Fruit fly (Drosophila melanogaster) whole organism, embryonic: ENCODE data around the gene MICU3.

Source experiments
- Abd-B ChIP-seq: fragments of 200-800 bp; sonication (Bioruptor generic); optimal IDR thresholded peaks from 2 replicates; lab custom pipeline; 2018; ENCODE audit warnings: missing biosample characterization, mild to moderate bottlenecking, missing genetic modification characterization, moderate library complexity
- Antp ChIP-seq: fragments of 200-800 bp; sonication (Bioruptor generic); optimal IDR thresholded peaks from 3 replicates; lab custom pipeline; 2016; ENCODE audit warnings: missing biosample characterization, missing genetic modification characterization
- Atf3 ChIP-seq: fragments of 200-800 bp; sonication (Bioruptor generic); optimal IDR thresholded peaks from 3 replicates; lab custom pipeline; 2016; ENCODE audit warnings: missing biosample characterization, missing genetic modification characterization
- Awh ChIP-seq: fragments of 200-800 bp; sonication (Bioruptor generic); IDR thresholded peaks from 2 replicates; pipeline ENCODE4, ENCODE4 v1.3.6; 2022; ENCODE audit warnings: missing biosample characterization, missing genetic modification characterization
- B-H1 ChIP-seq: fragments of 200-800 bp; sonication (Bioruptor generic); IDR thresholded peaks from 3 replicates; pipeline ENCODE4 v1.3.6; 2022; ENCODE audit warnings: missing biosample characterization, missing genetic modification characterization
- Bgb ChIP-seq: fragments of 200-800 bp; sonication (Bioruptor generic); IDR thresholded peaks from 2 replicates; pipeline ENCODE4 v1.3.6; 2022; ENCODE audit warnings: missing biosample characterization, missing genetic modification characterization; ENCODE audit not compliant: partially characterized antibody
- Bteb2 ChIP-seq: fragments of 200-800 bp; sonication (Bioruptor generic); optimal IDR thresholded peaks from 2 replicates; lab custom pipeline; 2016; ENCODE audit warnings: missing biosample characterization, missing genetic modification characterization
- CG10654 ChIP-seq: fragments of 200-800 bp; sonication (Bioruptor generic); optimal IDR thresholded peaks from 2 replicates; lab custom pipeline; 2016; ENCODE audit warnings: missing biosample characterization, missing genetic modification characterization
- CG11398 ChIP-seq: fragments of 200-800 bp; sonication (Bioruptor generic); optimal IDR thresholded peaks from 2 replicates; lab custom pipeline; 2016; ENCODE audit warnings: missing biosample characterization, missing genetic modification characterization
- CG11504 ChIP-seq: fragments of 200-800 bp; sonication (Bioruptor generic); optimal IDR thresholded peaks from 3 replicates; lab custom pipeline; 2019; ENCODE audit warnings: missing biosample characterization, mild to moderate bottlenecking, missing genetic modification characterization, moderate library complexity
- CG12219 ChIP-seq: fragments of 200-800 bp; sonication (Bioruptor generic); optimal IDR thresholded peaks from 3 replicates; lab custom pipeline; 2018; ENCODE audit warnings: missing biosample characterization, mild to moderate bottlenecking, missing genetic modification characterization
- CG17568 ChIP-seq: fragments of 200-800 bp; sonication (Bioruptor generic); optimal IDR thresholded peaks from 2 replicates; lab custom pipeline; 2018; ENCODE audit warnings: missing biosample characterization, mild to moderate bottlenecking, missing genetic modification characterization, moderate library complexity
- CG18764 ChIP-seq: fragments of 200-800 bp; sonication (Bioruptor generic); optimal IDR thresholded peaks from 3 replicates; lab custom pipeline; 2016; ENCODE audit warnings: missing biosample characterization, missing genetic modification characterization
- CG30431 ChIP-seq: fragments of 200-800 bp; sonication (Bioruptor generic); optimal IDR thresholded peaks from 2 replicates; lab custom pipeline; 2017; ENCODE audit warnings: missing biosample characterization, missing genetic modification characterization
- CG3407 ChIP-seq: fragments of 200-800 bp; sonication (Bioruptor generic); optimal IDR thresholded peaks from 2 replicates; lab custom pipeline; 2018; ENCODE audit warnings: missing biosample characterization, mild to moderate bottlenecking, missing genetic modification characterization
- CG43689 ChIP-seq: fragments of 200-800 bp; sonication (Bioruptor generic); IDR thresholded peaks from 2 replicates; pipeline ENCODE4 v1.3.6; 2022; ENCODE audit warnings: missing biosample characterization, missing genetic modification characterization
- CG6272 ChIP-seq: fragments of 200-800 bp; sonication (Bioruptor generic); IDR thresholded peaks from 2 replicates; pipeline ENCODE4 v1.3.6; 2022; ENCODE audit warnings: missing biosample characterization, missing genetic modification characterization
- CG7357 ChIP-seq: fragments of 200-800 bp; sonication (Bioruptor generic); IDR thresholded peaks from 3 replicates; pipeline ENCODE4 v1.3.6; 2022; ENCODE audit warnings: missing biosample characterization, missing genetic modification characterization
- CG7745 ChIP-seq: fragments of 200-800 bp; sonication (Bioruptor generic); optimal IDR thresholded peaks from 2 replicates; lab custom pipeline; 2018; ENCODE audit warnings: missing biosample characterization, mild to moderate bottlenecking, missing genetic modification characterization, moderate library complexity
- CG7963 ChIP-seq: fragments of 200-800 bp; sonication (Bioruptor generic); IDR thresholded peaks from 3 replicates; pipeline ENCODE4 v1.3.6; 2022; ENCODE audit warnings: missing biosample characterization, missing genetic modification characterization; ENCODE audit not compliant: partially characterized antibody
- CG9437 ChIP-seq: fragments of 200-800 bp; sonication (Bioruptor generic); optimal IDR thresholded peaks from 2 replicates; lab custom pipeline; 2018; ENCODE audit warnings: missing biosample characterization, mild to moderate bottlenecking, missing genetic modification characterization
- CoRest ChIP-seq: fragments of 200-800 bp; sonication (Bioruptor generic); optimal IDR thresholded peaks from 3 replicates; lab custom pipeline; 2018; ENCODE audit warnings: missing biosample characterization, mild to moderate bottlenecking, missing genetic modification characterization, moderate library complexity
- D19B ChIP-seq: fragments of 200-800 bp; sonication (Bioruptor generic); optimal IDR thresholded peaks from 2 replicates; lab custom pipeline; 2017; ENCODE audit warnings: missing biosample characterization, mild to moderate bottlenecking, missing genetic modification characterization
- Deaf1 ChIP-seq: fragments of 200-800 bp; optimal IDR thresholded peaks from 3 replicates; lab custom pipeline; 2019; ENCODE audit warnings: missing biosample characterization, mild to moderate bottlenecking, missing genetic modification characterization, moderate library complexity
- Dip3 ChIP-seq: fragments of 200-800 bp; sonication (Bioruptor generic); optimal IDR thresholded peaks from 3 replicates; lab custom pipeline; 2016; ENCODE audit warnings: missing biosample characterization, missing genetic modification characterization
- Hr3 ChIP-seq: fragments of 200-800 bp; sonication (Bioruptor generic); optimal IDR thresholded peaks from 3 replicates; lab custom pipeline; 2016; ENCODE audit warnings: missing biosample characterization, missing genetic modification characterization
- Lpt ChIP-seq: fragments of >200 bp; optimal IDR thresholded peaks from 2 replicates; lab custom pipeline; 2018; ENCODE audit warnings: missing biosample characterization, missing genetic modification characterization
- NC2α ChIP-seq: fragments of 200-800 bp; sonication (Bioruptor generic); optimal IDR thresholded peaks from 2 replicates; lab custom pipeline; 2016; ENCODE audit warnings: missing biosample characterization, missing genetic modification characterization
- Rx ChIP-seq: fragments of 200-800 bp; sonication (Bioruptor generic); IDR thresholded peaks from 2 replicates; pipeline ENCODE4 v1.3.6; 2022; ENCODE audit warnings: missing biosample characterization, missing genetic modification characterization
- Side ChIP-seq: fragments of 200-800 bp; sonication (Bioruptor generic); optimal IDR thresholded peaks from 2 replicates; lab custom pipeline; 2016; ENCODE audit warnings: missing biosample characterization, missing genetic modification characterization
- ap ChIP-seq: fragments of 200-800 bp; sonication (Bioruptor generic); IDR thresholded peaks from 2 replicates; pipeline ENCODE4 v1.3.6; 2022; ENCODE audit warnings: missing biosample characterization, missing genetic modification characterization
- bigmax ChIP-seq: fragments of 200-800 bp; sonication (Bioruptor generic); optimal IDR thresholded peaks from 2 replicates; lab custom pipeline; 2018; ENCODE audit warnings: missing biosample characterization, mild to moderate bottlenecking, missing genetic modification characterization
- br ChIP-seq: fragments of >200 bp; optimal IDR thresholded peaks from 2 replicates; lab custom pipeline; 2017
- btn ChIP-seq: fragments of 200-800 bp; sonication (Bioruptor generic); optimal IDR thresholded peaks from 2 replicates; lab custom pipeline; 2016; ENCODE audit warnings: missing biosample characterization, missing genetic modification characterization
- cato ChIP-seq: fragments of 200-800 bp; sonication (Bioruptor generic); optimal IDR thresholded peaks from 2 replicates; lab custom pipeline; 2016; ENCODE audit warnings: missing biosample characterization, missing genetic modification characterization, borderline replicate concordance
- chinmo ChIP-seq: fragments of 200-800 bp; sonication (Bioruptor generic); IDR thresholded peaks from 4 replicates; pipeline ENCODE4 v1.3.6; 2022; ENCODE audit warnings: missing biosample characterization, missing genetic modification characterization; ENCODE audit not compliant: partially characterized antibody
- crol ChIP-seq: fragments of 200-800 bp; sonication (Bioruptor generic); IDR thresholded peaks from 2 replicates; pipeline ENCODE4 v1.3.6; 2022; ENCODE audit warnings: missing biosample characterization, missing genetic modification characterization
- eve ChIP-seq, 2 experiments: fragments of >200 bp; optimal IDR thresholded peaks; 2 replicates each; lab custom pipeline; 2017; ENCODE audit warnings: missing biosample characterization in 2 of 2, missing genetic modification characterization in 2 of 2
- fd102C ChIP-seq: fragments of 200-800 bp; sonication (Bioruptor generic); optimal IDR thresholded peaks from 2 replicates; lab custom pipeline; 2018; ENCODE audit warnings: missing biosample characterization, mild to moderate bottlenecking, missing genetic modification characterization, moderate library complexity
- fd64A ChIP-seq: fragments of 200-800 bp; sonication (Bioruptor generic); optimal IDR thresholded peaks from 3 replicates; lab custom pipeline; 2018; ENCODE audit warnings: missing biosample characterization, mild to moderate bottlenecking, missing genetic modification characterization
- gcm2 ChIP-seq: fragments of 200-800 bp; sonication (Bioruptor generic); optimal IDR thresholded peaks from 2 replicates; lab custom pipeline; 2016; ENCODE audit warnings: missing biosample characterization, missing genetic modification characterization
- onecut ChIP-seq: fragments of 200-800 bp; sonication (Bioruptor generic); IDR thresholded peaks from 2 replicates; pipeline ENCODE4 v1.3.6; 2022; ENCODE audit warnings: missing biosample characterization, missing genetic modification characterization
- pan ChIP-seq, 4 experiments: fragments of >200 bp in 3 of 4; fragments of 200-800 bp in 1 of 4; sonication (Bioruptor generic) in 1 of 4; optimal IDR thresholded peaks in 3 of 4; IDR thresholded peaks in 1 of 4; 2 replicates each; pipeline versions ENCODE4 v1.3.6 to Lab custom; 2017 to 2022; ENCODE audit warnings: missing biosample characterization in 2 of 4, missing genetic modification characterization in 2 of 4, mixed read lengths in 1 of 4
- pum ChIP-seq: fragments of 200-800 bp; sonication (Bioruptor generic); optimal IDR thresholded peaks from 2 replicates; lab custom pipeline; 2016; ENCODE audit warnings: missing biosample characterization, missing genetic modification characterization
- salm ChIP-seq: fragments of 200-800 bp; sonication (Bioruptor generic); optimal IDR thresholded peaks from 2 replicates; lab custom pipeline; 2018; ENCODE audit warnings: missing biosample characterization, mild to moderate bottlenecking, missing genetic modification characterization
- ssp ChIP-seq: fragments of 200-800 bp; sonication (Bioruptor generic); IDR thresholded peaks from 2 replicates; pipeline ENCODE4 v1.3.6; 2022; ENCODE audit warnings: missing biosample characterization, missing genetic modification characterization
- sug ChIP-seq: fragments of 200-800 bp; optimal IDR thresholded peaks from 2 replicates; lab custom pipeline; 2019; ENCODE audit warnings: missing biosample characterization, mild to moderate bottlenecking, missing genetic modification characterization, moderate library complexity
- toy ChIP-seq: fragments of 200-800 bp; sonication (Bioruptor generic); IDR thresholded peaks from 2 replicates; pipeline ENCODE4 v1.3.6; 2022; ENCODE audit warnings: missing biosample characterization, missing genetic modification characterization
- zf30C ChIP-seq: fragments of 200-800 bp; sonication (Bioruptor generic); optimal IDR thresholded peaks from 3 replicates; lab custom pipeline; 2018; ENCODE audit warnings: missing biosample characterization, mild to moderate bottlenecking, missing genetic modification characterization

MICU3 gene

dm6 chr3R:19860996-19861719, 14.0 kb downstream of the MICU3 start, which contains the start of the genes Ire1 and Mrm2 (continued):
- TF ChIP-seq zf30C (GFP tag; lab: Kevin White, UChicago): no peak
- TF ChIP-seq Dip3: peak; percentile 88
- TF ChIP-seq pan (optimal IDR thresholded peaks at IDR 0.05; lab: Kevin White, UChicago): no peak
- TF ChIP-seq pan (GFP tag; optimal IDR thresholded peaks at IDR 0.05 in 1 of 2, IDR thresholded peaks at IDR 0.05 in 1 of 2): peak in 1 of 2 experiments; percentile 78
- peak; percentile 64 for TF ChIP-seq NC2α (GFP tag; lab: Kevin White, UChicago)
- peak; percentile 69 for TF ChIP-seq CG11398
- peak; percentile 86 for TF ChIP-seq Bteb2 (GFP tag; lab: Kevin White, UChicago)
- TF ChIP-seq Awh (GFP tag; lab: Robert Waterston, UW): peak; percentile 58; the same call in 1 of the 2 replicates
- peak; percentile 100 for TF ChIP-seq CG7357
- peak; percentile 61 for TF ChIP-seq CG9437
- TF ChIP-seq Rx (GFP tag; lab: Robert Waterston, UW): peak; percentile 84
- no peak for TF ChIP-seq CG7745 (tag; lab: Kevin White, UChicago)
- peak; percentile 92 for TF ChIP-seq crol (GFP tag; lab: Robert Waterston, UW)
- no peak for TF ChIP-seq bigmax (GFP tag; lab: Kevin White, UChicago)
- no peak for TF ChIP-seq fd102C
- TF ChIP-seq CG17568 (GFP tag; lab: Kevin White, UChicago): no peak
- TF ChIP-seq B-H1 (GFP tag; lab: Robert Waterston, UW): 0 out of 3 replicates have a peak, but pooled peaks have one; percentile 38
- TF ChIP-seq salm (tag; lab: Kevin White, UChicago): peak; percentile 21
- no peak; the same call in 2 of the 3 replicates for TF ChIP-seq CG7963
- TF ChIP-seq Antp (GFP tag; lab: Kevin White, UChicago): peak; percentile 90
- TF ChIP-seq onecut (GFP tag; lab: Robert Waterston, UW): peak; percentile 70
- TF ChIP-seq CG3407: peak; percentile 67
- peak; percentile 62 for TF ChIP-seq btn
- TF ChIP-seq D19B (GFP tag; lab: Kevin White, UChicago): peak; percentile 34
- TF ChIP-seq CG6272: peak; percentile 63
- peak; percentile 87 for TF ChIP-seq Abd-B
- peak; percentile 83 for TF ChIP-seq Atf3 (GFP tag; lab: Kevin White, UChicago)
- TF ChIP-seq gcm2 (GFP tag; lab: Kevin White, UChicago): peak; percentile 78
- peak; percentile 91 for TF ChIP-seq pum (GFP tag; lab: Kevin White, UChicago)
- peak; percentile 61 for TF ChIP-seq Bgb
- no peak for TF ChIP-seq CG43689 (GFP tag; lab: Robert Waterston, UW)
- TF ChIP-seq Lpt (GFP tag; lab: Kevin White, UChicago): no peak
- no peak for TF ChIP-seq br
- no peak; the same call in 1 of the 2 replicates for TF ChIP-seq toy (GFP tag; lab: Robert Waterston, UW)
- peak; percentile 52; the same call in 1 of the 2 replicates for TF ChIP-seq ap (GFP tag; lab: Robert Waterston, UW)
- TF ChIP-seq cato (GFP tag; lab: Kevin White, UChicago): peak; percentile 49
- peak; percentile 87 for TF ChIP-seq Hr3
- TF ChIP-seq CoRest (tag; lab: Kevin White, UChicago): peak; percentile 87
- TF ChIP-seq chinmo (GFP tag; lab: Robert Waterston, UW): peak; percentile 80; the same call in 1 of the 4 replicates
- peak; percentile 73 for TF ChIP-seq CG30431
- peak; percentile 69 for TF ChIP-seq CG10654 (GFP tag; lab: Kevin White, UChicago)
- peak; percentile 71 for TF ChIP-seq sug
- TF ChIP-seq CG12219 (GFP tag; lab: Kevin White, UChicago): peak; percentile 6
- TF ChIP-seq Deaf1 (tag; lab: Kevin White, UChicago): peak; percentile 29
- peak; percentile 82 for TF ChIP-seq Side (GFP tag; lab: Kevin White, UChicago)
- peak; percentile 79 for TF ChIP-seq CG11504 (tag; lab: Kevin White, UChicago)
- TF ChIP-seq ssp (GFP tag; lab: Robert Waterston, UW): peak; percentile 100
- TF ChIP-seq CG18764: peak; percentile 75
- TF ChIP-seq eve (GFP tag; optimal IDR thresholded peaks at IDR 0.05; lab: Kevin White, UChicago): no peak
- TF ChIP-seq fd64A (GFP tag; lab: Kevin White, UChicago): no peak
